Worm (Caenorhabditis elegans) whole organism, late embryonic: Measurements from ENCODE around the gene meg-1.

Source experiments
- ama-1 ChIP-seq: fragments of 150-350 bp; optimal IDR thresholded peaks from 2 replicates; lab custom pipeline; 2014
- ceh-22 ChIP-seq: sonication (generic microtip); optimal IDR thresholded peaks from 2 replicates; lab custom pipeline; 2017; ENCODE audit warnings: missing biosample characterization, missing genetic modification characterization
- dmd-4 ChIP-seq: sonication (generic microtip); optimal IDR thresholded peaks from 2 replicates; lab custom pipeline; 2016; ENCODE audit warnings: borderline replicate concordance, missing genetic modification characterization, missing compliant biosample characterization
- elt-4 ChIP-seq: sonication (generic microtip); optimal IDR thresholded peaks from 2 replicates; lab custom pipeline; 2016; ENCODE audit warnings: missing genetic modification characterization, missing compliant biosample characterization
- ets-4 ChIP-seq: sonication (generic microtip); optimal IDR thresholded peaks from 2 replicates; lab custom pipeline; 2016; ENCODE audit warnings: missing genetic modification characterization, missing compliant biosample characterization
- fax-1 ChIP-seq: sonication (generic microtip); optimal IDR thresholded peaks from 2 replicates; lab custom pipeline; 2016; ENCODE audit warnings: missing genotype, missing genetic modification characterization, missing compliant biosample characterization
- fkh-10 ChIP-seq: fragments of 150-350 bp; optimal IDR thresholded peaks from 2 replicates; lab custom pipeline; 2014; ENCODE audit warnings: missing biosample characterization, missing genetic modification reagents, missing genetic modification characterization
- nhr-232 ChIP-seq: sonication (generic microtip); optimal IDR thresholded peaks from 2 replicates; lab custom pipeline; 2016; ENCODE audit warnings: missing genetic modification characterization, missing compliant biosample characterization
- pqm-1 ChIP-seq: sonication (generic microtip); optimal IDR thresholded peaks from 2 replicates; lab custom pipeline; 2016; ENCODE audit warnings: missing genetic modification characterization, missing compliant biosample characterization
- syd-9 ChIP-seq: sonication (generic microtip); optimal IDR thresholded peaks from 2 replicates; lab custom pipeline; 2016; ENCODE audit warnings: mild to moderate bottlenecking, missing genetic modification characterization, moderate library complexity, missing compliant biosample characterization
- tbx-2 ChIP-seq: sonication (generic microtip); optimal IDR thresholded peaks from 2 replicates; lab custom pipeline; 2016; ENCODE audit warnings: missing genetic modification characterization, missing compliant biosample characterization

DNA sequence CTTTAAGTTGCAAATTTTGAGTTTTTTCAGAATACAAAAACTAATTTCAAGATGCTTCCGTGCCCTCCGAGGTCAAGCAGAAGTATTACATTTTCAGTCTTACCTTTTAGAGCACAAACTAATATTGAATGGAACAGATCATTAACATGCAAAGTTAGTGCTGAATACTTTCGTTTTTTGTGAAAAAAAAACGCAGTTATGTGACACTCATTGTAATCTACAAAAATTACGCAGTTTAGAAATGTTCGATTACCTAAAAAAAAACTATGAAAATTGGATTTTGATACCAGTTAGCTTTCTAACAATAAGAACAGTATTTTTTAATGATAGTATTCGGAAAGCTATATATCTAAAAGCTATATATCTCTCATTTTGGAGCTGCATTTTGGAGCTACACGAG lies 12.4 kb upstream of the meg-1 start:
- TF ChIP-seq elt-4 (tag; lab: Kevin White, UChicago), result no peak
- no peak for TF ChIP-seq ceh-22
- no peak for TF ChIP-seq ama-1
- no peak for TF ChIP-seq tbx-2
- no peak for TF ChIP-seq pqm-1 (tag; lab: Kevin White, UChicago)
- TF ChIP-seq nhr-232 (tag; lab: Kevin White, UChicago), result no peak
- TF ChIP-seq fkh-10 (GFP tag; lab: Kevin White, UChicago), result no peak
- TF ChIP-seq dmd-4 (tag; lab: Kevin White, UChicago), result no peak
- TF ChIP-seq ets-4 (tag; lab: Kevin White, UChicago), result no peak
- TF ChIP-seq syd-9 (tag; lab: Kevin White, UChicago), result no peak
- TF ChIP-seq fax-1, result no peak
